ENCODE assay signal across 1 fruit fly cellular context in genomic region chr3R:29153197-29153644, dm6.
A peak's percentile ranks its signal among the peaks of the same experiment; 100 is the strongest.
TF ChIP-seq lines count a peak whose summit lies in the region.

Gene Slbp, minus strand, starts transcription at chr3R:29153266.
Gene Rpn2, plus strand, starts transcription at chr3R:29153524.

TF ChIP-seq in whole organism, embryonic, 481 proteins besides CTCF, POLR2A, EP300 and RAD21 (continued from another document and continues in another):
- TF ChIP-seq CG14441 (GFP tag; IDR thresholded peaks at IDR 0.05; lab: Robert Waterston, UW) (no peak), CG18764 (GFP tag; optimal IDR thresholded peaks at IDR 0.05; lab: Kevin White, UChicago) (peak; percentile 9), CG3407 (GFP tag; optimal IDR thresholded peaks at IDR 0.05; lab: Kevin White, UChicago) (no peak), nerfin-1 (tag; optimal IDR thresholded peaks at IDR 0.05; lab: Kevin White, UChicago) (peak; percentile 29), gsb-n (tag; optimal IDR thresholded peaks at IDR 0.05; lab: Kevin White, UChicago) (no peak), tup (GFP tag; optimal IDR thresholded peaks at IDR 0.05; lab: Kevin White, UChicago) (no peak), Med (GFP tag; lab: Kevin White, UChicago) (peak; percentile 93), nmo (GFP tag; optimal IDR thresholded peaks at IDR 0.05; lab: Kevin White, UChicago) (peak; percentile 74), slou (GFP tag; optimal IDR thresholded peaks at IDR 0.05; lab: Kevin White, UChicago) (no peak), Xbp1 (GFP tag; optimal IDR thresholded peaks at IDR 0.05; lab: Kevin White, UChicago) (peak; percentile 40), CG8924 (tag; optimal IDR thresholded peaks at IDR 0.05; lab: Kevin White, UChicago) (peak; percentile 49), CoRest (tag; optimal IDR thresholded peaks at IDR 0.05; lab: Kevin White, UChicago) (peak; percentile 50), grau (tag; optimal IDR thresholded peaks at IDR 0.05; lab: Kevin White, UChicago) (peak; percentile 50), Hand (GFP tag; optimal IDR thresholded peaks at IDR 0.05; lab: Kevin White, UChicago) (no peak), E2f2 (GFP tag; IDR thresholded peaks at IDR 0.05; lab: Robert Waterston, UW) (peak; percentile 81), CG16813 (GFP tag; IDR thresholded peaks at IDR 0.05; lab: Robert Waterston, UW; ENCODE audit: partially characterized antibody) (peak; percentile 90), lab (GFP tag; optimal IDR thresholded peaks at IDR 0.05; lab: Kevin White, UChicago) (peak; percentile 55), onecut (GFP tag; IDR thresholded peaks at IDR 0.05; lab: Robert Waterston, UW) (0 out of 2 replicates have a peak, but pooled peaks have one; percentile 21), Vsx1 (GFP tag; optimal IDR thresholded peaks at IDR 0.05; lab: Kevin White, UChicago) (no peak), NK7.1 (GFP tag; optimal IDR thresholded peaks at IDR 0.05; lab: Kevin White, UChicago) (no peak), slbo (GFP tag; IDR thresholded peaks at IDR 0.05; lab: Robert Waterston, UW) (peak; percentile 47), Opbp (GFP tag; IDR thresholded peaks at IDR 0.05; lab: Robert Waterston, UW; ENCODE audit: partially characterized antibody) (peak; percentile 88), Tbp (GFP tag; optimal IDR thresholded peaks at IDR 0.05; lab: Kevin White, UChicago) (no peak), Lhr (GFP tag; optimal IDR thresholded peaks at IDR 0.05; lab: Kevin White, UChicago) (peak; percentile 41), CG33213 (GFP tag; optimal IDR thresholded peaks at IDR 0.05; lab: Kevin White, UChicago) (peak; percentile 67), Awh (GFP tag; IDR thresholded peaks at IDR 0.05; lab: Robert Waterston, UW) (no peak), CG42726 (GFP tag; IDR thresholded peaks at IDR 0.05; lab: Robert Waterston, UW; ENCODE audit: partially characterized antibody) (peak; percentile 87), Rfx (GFP tag; IDR thresholded peaks at IDR 0.05; lab: Robert Waterston, UW) (peak; percentile 63), p53 (GFP tag; optimal IDR thresholded peaks at IDR 0.05; lab: Kevin White, UChicago) (peak; percentile 49), CG10366 (GFP tag; IDR thresholded peaks at IDR 0.05; lab: Robert Waterston, UW) (no peak), CG1792 (GFP tag; optimal IDR thresholded peaks at IDR 0.05; lab: Kevin White, UChicago) (no peak), CG2120 (GFP tag; optimal IDR thresholded peaks at IDR 0.05; lab: Kevin White, UChicago) (peak; percentile 75), lbe (GFP tag; optimal IDR thresholded peaks at IDR 0.05; lab: Kevin White, UChicago) (peak; percentile 74), Asciz (GFP tag; optimal IDR thresholded peaks at IDR 0.05; lab: Kevin White, UChicago) (no peak), dimm (GFP tag; IDR thresholded peaks at IDR 0.05; lab: Robert Waterston, UW) (no peak), dm (GFP tag; optimal IDR thresholded peaks at IDR 0.05; lab: Kevin White, UChicago) (peak; percentile 60), CG34422 (GFP tag; IDR thresholded peaks at IDR 0.05; lab: Robert Waterston, UW) (peak; percentile 47; the same call in 2 of the 3 replicates), gfzf (GFP tag; optimal IDR thresholded peaks at IDR 0.05; lab: Kevin White, UChicago) (peak; percentile 97), crp (GFP tag; optimal IDR thresholded peaks at IDR 0.05; lab: Kevin White, UChicago) (peak in 1 of 2 experiments; percentile 35), jumu (GFP tag; optimal IDR thresholded peaks at IDR 0.05; lab: Kevin White, UChicago) (peak; percentile 76), nom (GFP tag; optimal IDR thresholded peaks at IDR 0.05; lab: Kevin White, UChicago) (peak; percentile 11), CG15601 (tag; optimal IDR thresholded peaks at IDR 0.05; lab: Kevin White, UChicago) (peak; percentile 10), CG15011 (GFP tag; optimal IDR thresholded peaks at IDR 0.05; lab: Kevin White, UChicago) (no peak), CG8290 (GFP tag; optimal IDR thresholded peaks at IDR 0.05; lab: Kevin White, UChicago) (peak; percentile 54), CG8290 (tag; optimal IDR thresholded peaks at IDR 0.05; lab: Kevin White, UChicago) (peak in 1 of 2 experiments; percentile 64), tx (GFP tag; optimal IDR thresholded peaks at IDR 0.05; lab: Kevin White, UChicago) (peak; percentile 35), Antp (GFP tag; optimal IDR thresholded peaks at IDR 0.05; lab: Kevin White, UChicago) (no peak), CG13424 (tag; optimal IDR thresholded peaks at IDR 0.05; lab: Kevin White, UChicago) (no peak), CG17385 (GFP tag; optimal IDR thresholded peaks at IDR 0.05; lab: Kevin White, UChicago) (peak; percentile 8), CG17829 (tag; optimal IDR thresholded peaks at IDR 0.05; lab: Kevin White, UChicago) (peak; percentile 64), CG9609 (GFP tag; optimal IDR thresholded peaks at IDR 0.05; lab: Kevin White, UChicago) (peak; percentile 65), CG7786 (GFP tag; optimal IDR thresholded peaks at IDR 0.05; lab: Kevin White, UChicago) (peak; percentile 55), Dref (GFP tag; IDR thresholded peaks at IDR 0.05; lab: Robert Waterston, UW) (peak; percentile 88), CG4617 (GFP tag; optimal IDR thresholded peaks at IDR 0.05; lab: Kevin White, UChicago; ENCODE audit: borderline replicate concordance) (peak; percentile 89), CG7839 (tag; optimal IDR thresholded peaks at IDR 0.05; lab: Kevin White, UChicago) (no peak), CG18619 (GFP tag; optimal IDR thresholded peaks at IDR 0.05; lab: Kevin White, UChicago) (no peak), CG17802 (tag; optimal IDR thresholded peaks at IDR 0.05; lab: Kevin White, UChicago) (no peak), vfl (GFP tag; optimal IDR thresholded peaks at IDR 0.05; lab: Kevin White, UChicago) (peak; percentile 45), pho (GFP tag; optimal IDR thresholded peaks at IDR 0.05; lab: Kevin White, UChicago) (peak; percentile 68), CG7928 (GFP tag; optimal IDR thresholded peaks at IDR 0.05; lab: Kevin White, UChicago) (peak; percentile 16), Hr78 (GFP tag; optimal IDR thresholded peaks at IDR 0.05; lab: Kevin White, UChicago) (no peak), Bteb2 (GFP tag; optimal IDR thresholded peaks at IDR 0.05; lab: Kevin White, UChicago) (peak; percentile 15), Spps (tag; optimal IDR thresholded peaks at IDR 0.05; lab: Kevin White, UChicago) (peak; percentile 20), Meics (GFP tag; optimal IDR thresholded peaks at IDR 0.05; lab: Kevin White, UChicago) (peak; percentile 30), unc-4 (GFP tag; IDR thresholded peaks at IDR 0.05; lab: Robert Waterston, UW; ENCODE audit: partially characterized antibody) (peak; percentile 97), dpn (GFP tag; optimal IDR thresholded peaks at IDR 0.05; lab: Kevin White, UChicago) (peak; percentile 40 to 58), Doc3 (GFP tag; IDR thresholded peaks at IDR 0.05; lab: Robert Waterston, UW; ENCODE audit: partially characterized antibody) (peak; percentile 95), trem (tag; optimal IDR thresholded peaks at IDR 0.05; lab: Kevin White, UChicago) (peak; percentile 91), Scr (GFP tag; IDR thresholded peaks at IDR 0.05; lab: Robert Waterston, UW; ENCODE audit: partially characterized antibody) (peak; percentile 94), CG4820 (GFP tag; optimal IDR thresholded peaks at IDR 0.05; lab: Kevin White, UChicago) (peak; percentile 10), chm (GFP tag; IDR thresholded peaks at IDR 0.05; lab: Robert Waterston, UW) (no peak), Ptx1 (GFP tag; IDR thresholded peaks at IDR 0.05; lab: Robert Waterston, UW) (no peak), ci (GFP tag; IDR thresholded peaks at IDR 0.05; lab: Robert Waterston, UW) (0 out of 3 replicates have a peak, but pooled peaks have one; percentile 52), ERR (GFP tag; optimal IDR thresholded peaks at IDR 0.05; lab: Kevin White, UChicago) (peak; percentile 70), ems (GFP tag; optimal IDR thresholded peaks at IDR 0.05; lab: Kevin White, UChicago) (peak; percentile 12), CG9932 (GFP tag; IDR thresholded peaks at IDR 0.05; lab: Robert Waterston, UW) (peak; percentile 74), CG9437 (GFP tag; optimal IDR thresholded peaks at IDR 0.05; lab: Kevin White, UChicago) (no peak), Hr3 (GFP tag; optimal IDR thresholded peaks at IDR 0.05; lab: Kevin White, UChicago) (peak; percentile 42), CG18599 (GFP tag; optimal IDR thresholded peaks at IDR 0.05; lab: Kevin White, UChicago) (peak; percentile 52), CG15479 (GFP tag; optimal IDR thresholded peaks at IDR 0.05; lab: Kevin White, UChicago) (peak; percentile 90), bigmax (GFP tag; optimal IDR thresholded peaks at IDR 0.05; lab: Kevin White, UChicago) (no peak), pb (GFP tag; optimal IDR thresholded peaks at IDR 0.05; lab: Kevin White, UChicago) (no peak), CG6272 (GFP tag; IDR thresholded peaks at IDR 0.05; lab: Robert Waterston, UW) (no peak), CG7372 (GFP tag; IDR thresholded peaks at IDR 0.05; lab: Robert Waterston, UW) (no peak), phol (tag; optimal IDR thresholded peaks at IDR 0.05; lab: Kevin White, UChicago) (peak; percentile 71), eyg (GFP tag; optimal IDR thresholded peaks at IDR 0.05; lab: Kevin White, UChicago) (peak; percentile 53), pum (GFP tag; optimal IDR thresholded peaks at IDR 0.05; lab: Kevin White, UChicago) (peak; percentile 27), danr (GFP tag; IDR thresholded peaks at IDR 0.05; lab: Robert Waterston, UW) (no peak), gem (tag; optimal IDR thresholded peaks at IDR 0.05; lab: Kevin White, UChicago) (peak; percentile 26), CG10147 (GFP tag; optimal IDR thresholded peaks at IDR 0.05; lab: Kevin White, UChicago) (peak; percentile 48), CG31441 (GFP tag; IDR thresholded peaks at IDR 0.05; lab: Robert Waterston, UW) (0 out of 2 replicates have a peak, but pooled peaks have one; percentile 20), row (GFP tag; IDR thresholded peaks at IDR 0.05; lab: Robert Waterston, UW) (peak; percentile 58; the same call in 2 of the 3 replicates), E2f1 (GFP tag; IDR thresholded peaks at IDR 0.05; lab: Robert Waterston, UW) (peak; percentile 56; the same call in 1 of the 2 replicates), CG32772 (GFP tag; IDR thresholded peaks at IDR 0.05; lab: Robert Waterston, UW) (no peak), chif (GFP tag; optimal IDR thresholded peaks at IDR 0.05; lab: Kevin White, UChicago) (peak; percentile 20 to 36), CG33557 (GFP tag; optimal IDR thresholded peaks at IDR 0.05; lab: Kevin White, UChicago) (no peak), HLH3B (GFP tag; IDR thresholded peaks at IDR 0.05; lab: Robert Waterston, UW) (no peak), gcm2 (GFP tag; optimal IDR thresholded peaks at IDR 0.05; lab: Kevin White, UChicago) (no peak), wdn (GFP tag; IDR thresholded peaks at IDR 0.05; lab: Robert Waterston, UW) (no peak), repo (GFP tag; optimal IDR thresholded peaks at IDR 0.05; lab: Kevin White, UChicago) (peak; percentile 6), esg (GFP tag; conservative IDR thresholded peaks at IDR 0.05; lab: Robert Waterston, UW) (no peak), ind (GFP tag; optimal IDR thresholded peaks at IDR 0.05; lab: Kevin White, UChicago) (peak; percentile 19), CG1647 (GFP tag; optimal IDR thresholded peaks at IDR 0.05; lab: Kevin White, UChicago) (peak; percentile 41), Dip3 (GFP tag; optimal IDR thresholded peaks at IDR 0.05; lab: Kevin White, UChicago) (peak; percentile 45), Atf3 (GFP tag; optimal IDR thresholded peaks at IDR 0.05; lab: Kevin White, UChicago) (no peak), Hey (tag; optimal IDR thresholded peaks at IDR 0.05; lab: Kevin White, UChicago) (no peak), kay (GFP tag; optimal IDR thresholded peaks at IDR 0.05; lab: Kevin White, UChicago) (no peak), CG4854 (GFP tag; optimal IDR thresholded peaks at IDR 0.05; lab: Kevin White, UChicago) (peak; percentile 37), stc (GFP tag; IDR thresholded peaks at IDR 0.05; lab: Robert Waterston, UW) (no peak), CG12299 (tag; optimal IDR thresholded peaks at IDR 0.05; lab: Kevin White, UChicago) (peak; percentile 43), chn (GFP tag; optimal IDR thresholded peaks at IDR 0.05; lab: Kevin White, UChicago) (peak; percentile 43), CG12942 (GFP tag; optimal IDR thresholded peaks at IDR 0.05; lab: Kevin White, UChicago) (peak; percentile 2), sisA (GFP tag; IDR thresholded peaks at IDR 0.05; lab: Robert Waterston, UW) (no peak), Usf (GFP tag; optimal IDR thresholded peaks at IDR 0.05; lab: Kevin White, UChicago) (no peak), GATAe (GFP tag; conservative IDR thresholded peaks at IDR 0.05; lab: Robert Waterston, UW) (no peak), zen (tag; optimal IDR thresholded peaks at IDR 0.05; lab: Kevin White, UChicago) (peak; percentile 35), CG2199 (GFP tag; IDR thresholded peaks at IDR 0.05; lab: Robert Waterston, UW) (no peak), CG2712 (tag; optimal IDR thresholded peaks at IDR 0.05; lab: Kevin White, UChicago) (peak; percentile 55), CG43689 (GFP tag; IDR thresholded peaks at IDR 0.05; lab: Robert Waterston, UW) (no peak), Dll (GFP tag; IDR thresholded peaks at IDR 0.05; lab: Robert Waterston, UW; ENCODE audit: partially characterized antibody) (peak; percentile 97), TFAM (GFP tag; optimal IDR thresholded peaks at IDR 0.05; lab: Kevin White, UChicago) (no peak), CG12769 (tag; optimal IDR thresholded peaks at IDR 0.05; lab: Kevin White, UChicago) (peak; percentile 58), zfh2 (GFP tag; optimal IDR thresholded peaks at IDR 0.05; lab: Kevin White, UChicago) (peak; percentile 66), hb (GFP tag; IDR thresholded peaks at IDR 0.05; lab: Robert Waterston, UW; ENCODE audit: partially characterized antibody) (peak; percentile 82; the same call in 2 of the 3 replicates), Deaf1 (tag; optimal IDR thresholded peaks at IDR 0.05; lab: Kevin White, UChicago) (peak; percentile 36), CG4360 (GFP tag; IDR thresholded peaks at IDR 0.05; lab: Robert Waterston, UW) (peak; percentile 79), shn (GFP tag; optimal IDR thresholded peaks at IDR 0.05; lab: Kevin White, UChicago) (peak; percentile 57), zen2 (GFP tag; IDR thresholded peaks at IDR 0.05; lab: Robert Waterston, UW; ENCODE audit: partially characterized antibody) (peak; percentile 87; the same call in 2 of the 3 replicates), CG13775 (GFP tag; optimal IDR thresholded peaks at IDR 0.05; lab: Kevin White, UChicago) (peak; percentile 26), Jarid2 (GFP tag; optimal IDR thresholded peaks at IDR 0.05; lab: Kevin White, UChicago) (no peak), CG11085 (GFP tag; IDR thresholded peaks at IDR 0.05; lab: Robert Waterston, UW) (peak; percentile 18; the same call in 1 of the 2 replicates)
